Worm (Caenorhabditis elegans): ENCODE results near the gene let-756.

ce11 chrIII:6364395-6364794, 42.5 kb upstream of the let-756 start:
- TF ChIP-seq flt-1 (GFP tag; IDR thresholded peaks at IDR 0.05) (no peak), ztf-29 (GFP tag; IDR thresholded peaks at IDR 0.05) (no peak)

Data from whole organism, midembryonic.